Fruit fly (Drosophila melanogaster) whole organism, embryonic: ENCODE measurements around the gene RpS2.

ENCODE experiments used
- Awh ChIP-seq: fragments of 200-800 bp; sonication (Bioruptor generic); IDR thresholded peaks from 2 replicates; pipeline ENCODE4, ENCODE4 v1.3.6; 2022; ENCODE audit warnings: missing biosample characterization, missing genetic modification characterization
- B-H1 ChIP-seq: fragments of 200-800 bp; sonication (Bioruptor generic); IDR thresholded peaks from 3 replicates; pipeline ENCODE4 v1.3.6; 2022; ENCODE audit warnings: missing biosample characterization, missing genetic modification characterization
- CG10267 ChIP-seq: fragments of 200-800 bp; sonication (Bioruptor generic); optimal IDR thresholded peaks from 2 replicates; lab custom pipeline; 2018; ENCODE audit warnings: missing biosample characterization, mild to moderate bottlenecking, missing genetic modification characterization, moderate library complexity
- CG10431 ChIP-seq: fragments of 200-800 bp; sonication (Bioruptor generic); optimal IDR thresholded peaks from 3 replicates; lab custom pipeline; 2018; ENCODE audit warnings: missing biosample characterization, mild to moderate bottlenecking, missing genetic modification characterization
- CG12769 ChIP-seq: fragments of 200-800 bp; sonication (Bioruptor generic); optimal IDR thresholded peaks from 2 replicates; lab custom pipeline; 2019; ENCODE audit warnings: missing biosample characterization, mild to moderate bottlenecking, missing genetic modification characterization, moderate library complexity
- CG12942 ChIP-seq: fragments of 200-800 bp; sonication (Bioruptor generic); optimal IDR thresholded peaks from 3 replicates; lab custom pipeline; 2016; ENCODE audit warnings: missing biosample characterization, missing genetic modification characterization
- CG14050 ChIP-seq: fragments of 200-800 bp; sonication (Bioruptor generic); IDR thresholded peaks from 3 replicates; pipeline ENCODE4 v1.3.6; 2022; ENCODE audit warnings: missing biosample characterization, missing genetic modification characterization
- CG15601 ChIP-seq: fragments of 200-800 bp; sonication (Bioruptor generic); optimal IDR thresholded peaks from 3 replicates; lab custom pipeline; 2019; ENCODE audit warnings: missing biosample characterization, mild to moderate bottlenecking, missing genetic modification characterization, moderate library complexity
- CG15696 ChIP-seq: fragments of 200-800 bp; sonication (Bioruptor generic); optimal IDR thresholded peaks from 2 replicates; lab custom pipeline; 2019; ENCODE audit warnings: missing biosample characterization, mild to moderate bottlenecking, missing genetic modification characterization, moderate library complexity
- CG17568 ChIP-seq: fragments of 200-800 bp; sonication (Bioruptor generic); optimal IDR thresholded peaks from 2 replicates; lab custom pipeline; 2018; ENCODE audit warnings: missing biosample characterization, mild to moderate bottlenecking, missing genetic modification characterization, moderate library complexity
- CG2889 ChIP-seq: fragments of 200-800 bp; sonication (Bioruptor generic); IDR thresholded peaks from 3 replicates; pipeline ENCODE4 v1.3.6; 2022; ENCODE audit warnings: missing biosample characterization, missing genetic modification characterization
- CG30020 ChIP-seq: fragments of 200-800 bp; optimal IDR thresholded peaks from 2 replicates; lab custom pipeline; 2019; ENCODE audit warnings: missing biosample characterization, mild to moderate bottlenecking, missing genetic modification characterization, moderate library complexity
- CG3838 ChIP-seq: fragments of 200-800 bp; sonication (Bioruptor generic); optimal IDR thresholded peaks from 3 replicates; lab custom pipeline; 2016; ENCODE audit warnings: missing biosample characterization, missing genetic modification characterization
- CG4730 ChIP-seq: fragments of 200-800 bp; sonication (Bioruptor generic); IDR thresholded peaks from 2 replicates; pipeline ENCODE4 v1.3.6; 2022; ENCODE audit warnings: missing biosample characterization, missing genetic modification characterization
- CG5180 ChIP-seq: fragments of 200-800 bp; sonication (Bioruptor generic); optimal IDR thresholded peaks from 3 replicates; lab custom pipeline; 2017; ENCODE audit warnings: missing biosample characterization, missing genetic modification characterization, mild to moderate bottlenecking, moderate library complexity, missing genetic modification reagents
- CG6813 ChIP-seq: fragments of 200-800 bp; sonication (Bioruptor generic); optimal IDR thresholded peaks from 2 replicates; lab custom pipeline; 2017; ENCODE audit warnings: missing biosample characterization, missing genetic modification characterization, mild to moderate bottlenecking, moderate library complexity, missing genetic modification reagents
- CG9797 ChIP-seq: fragments of 200-800 bp; sonication (Bioruptor generic); optimal IDR thresholded peaks from 3 replicates; lab custom pipeline; 2018; ENCODE audit warnings: missing biosample characterization, mild to moderate bottlenecking, missing genetic modification characterization
- CrebB ChIP-seq: fragments of 200-800 bp; sonication (Bioruptor generic); optimal IDR thresholded peaks from 3 replicates; lab custom pipeline; 2018; ENCODE audit warnings: missing biosample characterization, mild to moderate bottlenecking, missing genetic modification characterization
- Dad ChIP-seq: fragments of 200-800 bp; sonication (Bioruptor generic); optimal IDR thresholded peaks from 3 replicates; lab custom pipeline; 2016; ENCODE audit warnings: missing biosample characterization, missing genetic modification characterization
- Dp ChIP-seq: fragments of 200-800 bp; sonication (Bioruptor generic); optimal IDR thresholded peaks from 2 replicates; lab custom pipeline; 2018; ENCODE audit warnings: missing biosample characterization, mild to moderate bottlenecking, missing genetic modification characterization, moderate library complexity
- ERR ChIP-seq: fragments of 200-800 bp; sonication (Bioruptor generic); optimal IDR thresholded peaks from 2 replicates; lab custom pipeline; 2016; ENCODE audit warnings: missing biosample characterization, missing genetic modification characterization
- Ets65A ChIP-seq: fragments of 200-800 bp; sonication (Bioruptor generic); peaks from one replicate; lab custom pipeline; 2016; ENCODE audit warnings: missing biosample characterization, missing genetic modification characterization
- Gsc ChIP-seq: fragments of 200-800 bp; sonication (Bioruptor generic); IDR thresholded peaks from 2 replicates; pipeline ENCODE4 v1.3.6; 2022; ENCODE audit warnings: missing biosample characterization, missing genetic modification characterization
- Gug ChIP-seq: fragments of 200-800 bp; sonication (Bioruptor generic); IDR thresholded peaks from 4 replicates; pipeline ENCODE4 v1.3.6; 2022; ENCODE audit warnings: missing biosample characterization, missing genetic modification characterization
- Hey ChIP-seq: fragments of 200-800 bp; sonication (Bioruptor generic); optimal IDR thresholded peaks from 3 replicates; lab custom pipeline; 2018; ENCODE audit warnings: missing biosample characterization, mild to moderate bottlenecking, missing genetic modification characterization
- Med ChIP-seq: fragments of 200-800 bp; sonication (Bioruptor generic); peaks from one replicate; lab custom pipeline; 2016; ENCODE audit warnings: missing biosample characterization, missing genetic modification characterization, mild to moderate bottlenecking, inconsistent platforms, moderate library complexity
- Myb ChIP-seq: fragments of 200-800 bp; sonication (Bioruptor generic); optimal IDR thresholded peaks from 2 replicates; lab custom pipeline; 2016; ENCODE audit warnings: missing biosample characterization, missing genetic modification characterization
- Sry-β ChIP-seq: fragments of 200-800 bp; sonication (Bioruptor generic); optimal IDR thresholded peaks from 2 replicates; lab custom pipeline; 2018; ENCODE audit warnings: missing biosample characterization, mild to moderate bottlenecking, missing genetic modification characterization, moderate library complexity
- Stat92E ChIP-seq, 3 experiments: fragments of >200 bp in 2 of 3; fragments of 200-800 bp in 1 of 3; sonication (Bioruptor generic) in 1 of 3; optimal IDR thresholded peaks; 2 replicates each; lab custom pipeline; 2017 to 2019; ENCODE audit warnings: missing biosample characterization in 3 of 3, missing genetic modification characterization in 3 of 3, mild to moderate bottlenecking in 1 of 3, moderate library complexity in 1 of 3
- Tbp ChIP-seq: fragments of >200 bp; optimal IDR thresholded peaks from 2 replicates; lab custom pipeline; 2018; ENCODE audit warnings: missing biosample characterization, missing genetic modification characterization
- bab2 ChIP-seq: fragments of 200-800 bp; sonication (Bioruptor generic); optimal IDR thresholded peaks from 2 replicates; lab custom pipeline; 2016; ENCODE audit warnings: missing biosample characterization, missing genetic modification characterization
- bigmax ChIP-seq: fragments of 200-800 bp; sonication (Bioruptor generic); optimal IDR thresholded peaks from 2 replicates; lab custom pipeline; 2018; ENCODE audit warnings: missing biosample characterization, mild to moderate bottlenecking, missing genetic modification characterization
- bsh ChIP-seq, 2 experiments: fragments of 200-800 bp; sonication (Bioruptor generic); optimal IDR thresholded peaks; 2 replicates each; lab custom pipeline; 2017 to 2018; ENCODE audit warnings: mild to moderate bottlenecking in 2 of 2, missing biosample characterization in 2 of 2, missing genetic modification characterization in 2 of 2, moderate library complexity in 1 of 2
- cg ChIP-seq: fragments of 200-800 bp; sonication (Bioruptor generic); optimal IDR thresholded peaks from 3 replicates; lab custom pipeline; 2019; ENCODE audit warnings: missing biosample characterization, mild to moderate bottlenecking, missing genetic modification characterization, moderate library complexity
- chm ChIP-seq: fragments of 200-800 bp; sonication (Bioruptor generic); IDR thresholded peaks from 2 replicates; pipeline ENCODE4 v1.3.6; 2022; ENCODE audit warnings: missing biosample characterization, missing genetic modification characterization
- da ChIP-seq: fragments of 200-800 bp; sonication (Bioruptor generic); optimal IDR thresholded peaks from 2 replicates; lab custom pipeline; 2016; ENCODE audit warnings: missing biosample characterization, missing genetic modification characterization
- fru ChIP-seq: fragments of >200 bp; optimal IDR thresholded peaks from 2 replicates; lab custom pipeline; 2017
- hb ChIP-seq: fragments of 200-800 bp; sonication (Bioruptor generic); IDR thresholded peaks from 3 replicates; pipeline ENCODE4 v1.3.6; 2022; ENCODE audit warnings: missing biosample characterization, missing genetic modification characterization; ENCODE audit not compliant: partially characterized antibody
- jumu ChIP-seq: fragments of 200-800 bp; sonication (Bioruptor generic); optimal IDR thresholded peaks from 3 replicates; lab custom pipeline; 2016; ENCODE audit warnings: missing biosample characterization, missing genetic modification characterization
- kni ChIP-seq: fragments of 200-800 bp; sonication (Bioruptor generic); optimal IDR thresholded peaks from 3 replicates; lab custom pipeline; 2017; ENCODE audit warnings: mild to moderate bottlenecking, missing biosample characterization, missing genetic modification reagents, missing genetic modification characterization
- knrl ChIP-seq: fragments of 200-800 bp; sonication (Bioruptor generic); IDR thresholded peaks from 3 replicates; pipeline ENCODE4 v1.3.6; 2022; ENCODE audit warnings: missing biosample characterization, missing genetic modification characterization; ENCODE audit not compliant: partially characterized antibody
- lilli ChIP-seq: fragments of 200-800 bp; sonication (Bioruptor generic); optimal IDR thresholded peaks from 3 replicates; lab custom pipeline; 2016; ENCODE audit warnings: missing biosample characterization, missing genetic modification characterization
- nom ChIP-seq: fragments of 200-800 bp; sonication (Bioruptor generic); optimal IDR thresholded peaks from 2 replicates; lab custom pipeline; 2017; ENCODE audit warnings: missing biosample characterization, missing genetic modification characterization, mild to moderate bottlenecking, moderate library complexity, missing genetic modification reagents
- p53 ChIP-seq: fragments of 200-800 bp; sonication (Bioruptor generic); optimal IDR thresholded peaks from 2 replicates; lab custom pipeline; 2016; ENCODE audit warnings: missing biosample characterization, missing genetic modification characterization
- pan ChIP-seq, 4 experiments: fragments of >200 bp in 3 of 4; fragments of 200-800 bp in 1 of 4; sonication (Bioruptor generic) in 1 of 4; optimal IDR thresholded peaks in 3 of 4; IDR thresholded peaks in 1 of 4; 2 replicates each; pipeline versions ENCODE4 v1.3.6 to Lab custom; 2017 to 2022; ENCODE audit warnings: missing biosample characterization in 2 of 4, missing genetic modification characterization in 2 of 4, mixed read lengths in 1 of 4
- peb ChIP-seq: fragments of 200-800 bp; sonication (Bioruptor generic); IDR thresholded peaks from 2 replicates; pipeline ENCODE4 v1.3.6; 2022; ENCODE audit warnings: missing biosample characterization, missing genetic modification characterization
- ro ChIP-seq: fragments of 200-800 bp; sonication (Bioruptor generic); IDR thresholded peaks from 2 replicates; pipeline ENCODE4 v1.3.6; 2022; ENCODE audit warnings: missing biosample characterization, missing genetic modification characterization
- seq ChIP-seq: fragments of 200-800 bp; sonication (Bioruptor generic); IDR thresholded peaks from 2 replicates; pipeline ENCODE4 v1.3.6; 2022; ENCODE audit warnings: missing biosample characterization, missing genetic modification characterization
- tll ChIP-seq, 2 experiments: fragments of 200-800 bp in 1 of 2; fragments of >200 bp in 1 of 2; sonication (Bioruptor generic) in 1 of 2; optimal IDR thresholded peaks; 2 replicates each; lab custom pipeline; 2017 to 2019; ENCODE audit warnings: missing biosample characterization in 2 of 2, missing genetic modification characterization in 2 of 2, mild to moderate bottlenecking in 1 of 2, moderate library complexity in 1 of 2
- usp ChIP-seq: fragments of >200 bp; optimal IDR thresholded peaks from 2 replicates; lab custom pipeline; 2017; ENCODE audit warnings: missing biosample characterization, missing genetic modification characterization

RpS2 gene

DNA sequence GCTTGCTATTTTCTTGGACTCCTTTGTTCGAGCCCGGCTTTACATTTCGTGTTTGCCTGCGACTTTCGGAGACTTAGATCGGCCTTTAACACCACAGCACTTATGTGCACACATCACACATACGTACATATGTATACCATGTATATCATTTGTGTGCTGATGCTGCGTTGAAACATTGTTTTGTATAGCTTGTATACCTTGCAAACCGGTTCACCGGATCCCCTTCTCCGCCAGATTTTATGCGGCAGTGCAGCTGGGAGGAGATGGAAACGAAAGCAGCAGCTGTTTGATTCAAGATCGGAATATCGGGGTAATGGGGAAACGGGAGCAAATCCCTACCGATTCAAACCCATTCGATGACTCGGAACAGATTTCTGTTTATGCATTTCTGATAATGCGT lies 48.7 kb upstream of the RpS2 start (continued):
- TF ChIP-seq p53 (GFP tag; lab: Kevin White, UChicago) (no peak), Awh (GFP tag; lab: Robert Waterston, UW) (no peak), CG10431 (peak; percentile 98), nom (GFP tag; lab: Kevin White, UChicago) (no peak), hb (GFP tag; lab: Robert Waterston, UW) (no peak), bab2 (GFP tag; lab: Kevin White, UChicago) (no peak), CG14050 (GFP tag; lab: Robert Waterston, UW) (no peak), CG10267 (no peak), CG12942 (GFP tag; lab: Kevin White, UChicago) (no peak), CG17568 (no peak), CG12769 (tag; lab: Kevin White, UChicago) (peak; percentile 16), lilli (GFP tag; lab: Kevin White, UChicago) (no peak), jumu (no peak), bsh (GFP tag; optimal IDR thresholded peaks at IDR 0.05; lab: Kevin White, UChicago) (no peak), knrl (GFP tag; lab: Robert Waterston, UW) (no peak), Hey (tag; lab: Kevin White, UChicago) (no peak), Dp (GFP tag; lab: Kevin White, UChicago) (no peak), Dad (no peak), cg (GFP tag; lab: Kevin White, UChicago) (peak; percentile 19), Myb (no peak), usp (GFP tag; lab: Kevin White, UChicago) (no peak), ro (GFP tag; lab: Robert Waterston, UW) (no peak), B-H1 (GFP tag; lab: Robert Waterston, UW) (no peak), CG3838 (GFP tag; lab: Kevin White, UChicago) (no peak), Stat92E (GFP tag; optimal IDR thresholded peaks at IDR 0.05; lab: Kevin White, UChicago) (peak in 1 of 3 experiments; percentile 49), Gug (GFP tag; lab: Robert Waterston, UW) (no peak), tll (GFP tag; optimal IDR thresholded peaks at IDR 0.05; lab: Kevin White, UChicago) (peak in 1 of 2 experiments; percentile 20), fru (lab: Kevin White, UChicago) (no peak), CrebB (no peak), Med (GFP tag; lab: Kevin White, UChicago) (peak; percentile 74), CG5180 (GFP tag; lab: Kevin White, UChicago) (no peak)

dm6 chr2L:9945086-9945485 lies 47.7 kb upstream of the RpS2 start:
- TF ChIP-seq CG15601 (no peak), Ets65A (GFP tag; lab: Kevin White, UChicago) (peak; percentile 24), CG2889 (GFP tag; lab: Robert Waterston, UW) (no peak), kni (GFP tag; lab: Kevin White, UChicago) (no peak), nom (GFP tag; lab: Kevin White, UChicago) (peak; percentile 82), Gsc (no peak), da (no peak)

DNA sequence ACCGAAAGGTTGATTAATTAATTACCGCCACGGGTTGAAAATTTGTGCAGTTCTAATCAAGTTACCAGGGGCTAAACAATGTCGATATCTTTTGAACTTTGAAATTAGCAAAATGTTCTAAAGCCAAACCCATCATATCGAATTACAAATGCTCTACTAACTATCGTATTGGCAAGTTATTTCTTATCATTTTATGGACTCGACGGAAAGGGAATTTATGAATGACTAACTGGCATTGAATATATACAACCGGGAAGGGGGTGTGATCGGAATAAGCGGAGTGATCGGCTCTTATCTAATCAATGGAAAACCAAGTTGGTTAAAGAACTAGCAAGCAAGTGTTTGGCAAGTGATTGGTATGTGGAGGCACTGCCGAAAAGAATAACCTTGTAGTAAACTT lies 46.2 kb upstream of the RpS2 start:
- no peak for TF ChIP-seq bigmax (GFP tag; lab: Kevin White, UChicago)
- TF ChIP-seq CG15696 (tag; lab: Kevin White, UChicago): no peak
- TF ChIP-seq Tbp: no peak
- TF ChIP-seq ERR (GFP tag; lab: Kevin White, UChicago): no peak
- no peak for TF ChIP-seq Sry-β (GFP tag; lab: Kevin White, UChicago)
- TF ChIP-seq CG30020 (tag; lab: Kevin White, UChicago): no peak
- no peak for TF ChIP-seq seq (GFP tag; lab: Robert Waterston, UW)
- no peak for TF ChIP-seq Dad
- TF ChIP-seq CG9797: no peak
- peak; percentile 26 for TF ChIP-seq CG6813
- no peak for TF ChIP-seq pan (optimal IDR thresholded peaks at IDR 0.05; lab: Kevin White, UChicago)
- no peak for TF ChIP-seq pan (GFP tag; optimal IDR thresholded peaks at IDR 0.05 in 1 of 2, IDR thresholded peaks at IDR 0.05 in 1 of 2)
- TF ChIP-seq CG4730 (GFP tag; lab: Robert Waterston, UW): no peak
- no peak for TF ChIP-seq peb (GFP tag; lab: Robert Waterston, UW)
- no peak for TF ChIP-seq chm (GFP tag; lab: Robert Waterston, UW)
